Worm (Caenorhabditis elegans): Measurements from ENCODE around the gene fbxb-3.

DNA sequence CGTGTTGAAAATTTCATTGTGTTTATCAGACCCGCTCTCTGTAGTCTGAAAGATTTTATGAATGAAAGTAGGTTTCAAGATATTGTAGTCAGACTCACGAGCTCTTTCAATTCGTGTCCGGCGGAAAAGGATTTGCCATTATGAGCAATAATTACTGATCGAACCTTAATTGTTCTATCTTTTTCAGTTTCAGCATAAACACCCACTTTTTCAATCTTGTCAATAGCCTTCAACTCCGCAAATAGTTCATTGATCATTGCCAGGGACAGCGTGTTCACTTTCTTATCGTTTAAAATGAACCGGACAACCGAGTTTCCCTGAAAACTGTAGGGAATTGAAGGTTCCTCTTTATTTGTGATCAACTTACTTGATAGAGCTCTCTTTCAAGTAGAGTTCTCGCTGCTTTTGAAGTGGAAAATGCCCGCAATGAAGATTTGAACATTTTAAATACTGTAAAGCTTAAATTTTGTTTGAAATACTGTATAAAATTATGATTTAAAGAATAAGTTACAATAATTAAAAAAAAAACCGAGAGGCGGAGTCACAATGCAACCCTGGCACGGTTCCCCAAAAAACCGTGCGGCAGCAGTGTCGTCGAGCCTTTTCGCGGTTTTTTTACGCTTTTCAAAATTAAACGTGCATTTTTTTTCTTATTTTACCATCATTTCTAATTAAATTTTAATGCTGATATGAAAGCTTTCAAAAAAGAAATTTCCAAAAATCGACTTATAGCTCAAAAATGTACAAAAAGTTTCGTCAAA, 17.3 kb downstream of the fbxb-3 start, which contains the start of gene ech-2:
- TF ChIP-seq mdl-1 (tag; optimal IDR thresholded peaks at IDR 0.05), result no peak
- TF ChIP-seq nhr-28 (tag; optimal IDR thresholded peaks at IDR 0.05), result no peak
- TF ChIP-seq nhr-25 (tag; optimal IDR thresholded peaks at IDR 0.05), result no peak
- no peak for TF ChIP-seq lin-39 (tag; optimal IDR thresholded peaks at IDR 0.05)
- no peak for TF ChIP-seq ceh-16 (tag; optimal IDR thresholded peaks at IDR 0.05)
- TF ChIP-seq sea-2 (GFP tag; optimal IDR thresholded peaks at IDR 0.05), result no peak
- no peak for TF ChIP-seq ama-1 (optimal IDR thresholded peaks at IDR 0.05)
- TF ChIP-seq fkh-10 (GFP tag; optimal IDR thresholded peaks at IDR 0.05), result no peak
- no peak for TF ChIP-seq aly-2 (tag; optimal IDR thresholded peaks at IDR 0.05)
- no peak for TF ChIP-seq unc-62 (GFP tag; optimal IDR thresholded peaks at IDR 0.05)
- no peak for TF ChIP-seq fkh-2 (tag; optimal IDR thresholded peaks at IDR 0.05)

Measured in whole organism, L3 larva.